Worm (Caenorhabditis elegans): Measurements from ENCODE around the gene str-168.

DNA sequence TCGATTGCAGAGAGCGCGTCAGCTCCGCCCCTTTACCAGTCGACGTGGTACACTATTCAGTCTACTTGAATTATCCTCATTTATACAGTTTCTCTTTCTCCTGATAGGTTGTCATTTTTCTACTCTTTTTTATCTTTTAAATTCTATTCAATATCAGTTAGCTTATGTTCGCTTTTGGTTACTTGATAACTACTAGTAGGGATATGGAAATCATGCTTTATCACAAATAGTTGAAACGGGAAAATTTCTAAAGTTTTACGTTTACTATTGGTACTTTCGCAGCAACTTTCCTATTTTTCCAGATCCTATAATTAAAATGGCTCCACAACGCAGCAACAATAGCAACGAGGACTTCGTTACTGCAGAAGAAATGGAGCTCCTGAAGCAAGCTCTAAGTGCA lies 49.2 kb upstream of the str-168 start, which contains the start of gene sgnh-1:
- TF ChIP-seq M03D4.4 (tag; optimal IDR thresholded peaks at IDR 0.05) (no peak), lin-13 (tag; optimal IDR thresholded peaks at IDR 0.05) (no peak)
